Fruit fly (Drosophila melanogaster): Measurements from ENCODE around the gene CG9698.

The CG9698 gene

dm6 chr3R:30529570-30529969 is 15.0 kb downstream of the CG9698 start (continued):
- TF ChIP-seq NC2β (GFP tag; optimal IDR thresholded peaks at IDR 0.05) (no peak), Dad (GFP tag; optimal IDR thresholded peaks at IDR 0.05) (no peak), hbn (GFP tag; IDR thresholded peaks at IDR 0.05; ENCODE audit: partially characterized antibody) (no peak), Oli (tag; optimal IDR thresholded peaks at IDR 0.05) (no peak), CG12071 (GFP tag; optimal IDR thresholded peaks at IDR 0.05) (no peak), seq (GFP tag; IDR thresholded peaks at IDR 0.05) (no peak), BEAF-32 (GFP tag; optimal IDR thresholded peaks at IDR 0.05) (no peak), ci (GFP tag; IDR thresholded peaks at IDR 0.05) (0 out of 3 replicates have a peak, but pooled peaks have one; percentile 30), eve (GFP tag; optimal IDR thresholded peaks at IDR 0.05) (peak in 1 of 2 experiments; percentile 23), unc-4 (GFP tag; IDR thresholded peaks at IDR 0.05; ENCODE audit: partially characterized antibody) (no peak), CG12769 (tag; optimal IDR thresholded peaks at IDR 0.05) (peak; percentile 65), insv (GFP tag; optimal IDR thresholded peaks at IDR 0.05) (no peak), nerfin-1 (tag; optimal IDR thresholded peaks at IDR 0.05) (no peak), CG11504 (tag; optimal IDR thresholded peaks at IDR 0.05) (peak; percentile 19), CG6654 (GFP tag; optimal IDR thresholded peaks at IDR 0.05) (no peak), tgo (GFP tag; IDR thresholded peaks at IDR 0.05) (no peak), Ssrp (tag; optimal IDR thresholded peaks at IDR 0.05) (no peak), CG2678 (tag; optimal IDR thresholded peaks at IDR 0.05) (peak; percentile 15), CG12391 (tag; optimal IDR thresholded peaks at IDR 0.05) (peak; percentile 19), CG13775 (GFP tag; optimal IDR thresholded peaks at IDR 0.05) (no peak), Trl (optimal IDR thresholded peaks at IDR 0.05) (no peak), Trl (GFP tag; optimal IDR thresholded peaks at IDR 0.05) (no peak), prd (optimal IDR thresholded peaks at IDR 0.05) (no peak), prd (GFP tag; IDR thresholded peaks at IDR 0.05) (0 out of 3 replicates have a peak, but pooled peaks have one; percentile 14), slou (GFP tag; optimal IDR thresholded peaks at IDR 0.05) (no peak), gem (tag; optimal IDR thresholded peaks at IDR 0.05) (peak; percentile 28), CG3726 (GFP tag; IDR thresholded peaks at IDR 0.05) (no peak), dmrt99B (tag; optimal IDR thresholded peaks at IDR 0.05) (peak; percentile 2), Myb (GFP tag; optimal IDR thresholded peaks at IDR 0.05) (no peak), sens (GFP tag) (peak; percentile 38), CG12659 (GFP tag; optimal IDR thresholded peaks at IDR 0.05) (no peak), al (GFP tag; IDR thresholded peaks at IDR 0.05) (no peak), Dll (GFP tag; IDR thresholded peaks at IDR 0.05; ENCODE audit: partially characterized antibody) (no peak), Bteb2 (GFP tag; optimal IDR thresholded peaks at IDR 0.05) (no peak), CG3847 (GFP tag; IDR thresholded peaks at IDR 0.05) (no peak), HLH4C (GFP tag; IDR thresholded peaks at IDR 0.05; ENCODE audit: partially characterized antibody) (no peak), CG6689 (GFP tag; IDR thresholded peaks at IDR 0.05) (no peak), jing (GFP tag; optimal IDR thresholded peaks at IDR 0.05) (no peak), fru (optimal IDR thresholded peaks at IDR 0.05) (no peak), E2f1 (GFP tag; IDR thresholded peaks at IDR 0.05) (no peak), BtbVII (GFP tag; optimal IDR thresholded peaks at IDR 0.05) (no peak), tup (GFP tag; optimal IDR thresholded peaks at IDR 0.05) (no peak), Ets97D (GFP tag; optimal IDR thresholded peaks at IDR 0.05) (no peak), CG12942 (GFP tag; optimal IDR thresholded peaks at IDR 0.05) (no peak), jumu (GFP tag; optimal IDR thresholded peaks at IDR 0.05) (no peak), CG2129 (GFP tag; IDR thresholded peaks at IDR 0.05; ENCODE audit: partially characterized antibody) (no peak), H2.0 (GFP tag; IDR thresholded peaks at IDR 0.05) (no peak), stwl (tag; optimal IDR thresholded peaks at IDR 0.05) (no peak), Sox102F (GFP tag; optimal IDR thresholded peaks at IDR 0.05) (peak; percentile 23), mam (GFP tag; optimal IDR thresholded peaks at IDR 0.05) (no peak), lbe (GFP tag; optimal IDR thresholded peaks at IDR 0.05) (no peak), psq (GFP tag; optimal IDR thresholded peaks at IDR 0.05) (no peak)

Data from whole organism, embryonic.